Worm (Caenorhabditis elegans) whole organism, young adult: Measurements from ENCODE around the gene srz-20.

Source experiments
- Y53G8AR.9 ChIP-seq: fragments of 200-800 bp; sonication (Bioruptor generic); conservative IDR thresholded peaks from 2 replicates; pipeline ENCODE4 v1.3.6; 2022; ENCODE audit warnings: missing genetic modification reagents, missing genetic modification characterization, missing compliant biosample characterization
- akir-1 ChIP-seq: fragments of 200-800 bp; sonication (Bioruptor generic); optimal IDR thresholded peaks from 2 replicates; lab custom pipeline; 2018; ENCODE audit warnings: mild to moderate bottlenecking, missing genetic modification characterization, moderate library complexity, missing compliant biosample characterization
- ama-1 ChIP-seq, 3 experiments: fragments of 150-350 bp in 1 of 3; sonication (generic microtip) in 2 of 3; optimal IDR thresholded peaks; 2 replicates each; lab custom pipeline; 2014 to 2018; ENCODE audit warnings: missing biosample characterization in 2 of 3, missing genetic modification characterization in 2 of 3, missing genetic modification reagents in 2 of 3
- ceh-40 ChIP-seq: fragments of 200-800 bp; sonication (Bioruptor generic); IDR thresholded peaks from 2 replicates; pipeline ENCODE4 v1.3.6; 2022; ENCODE audit warnings: missing genetic modification characterization, missing compliant biosample characterization
- him-1 ChIP-seq: sonication (generic microtip); optimal IDR thresholded peaks from 2 replicates; lab custom pipeline; 2016; ENCODE audit warnings: missing genotype, missing genetic modification reagents, missing genetic modification characterization, missing compliant biosample characterization
- lir-1 ChIP-seq: fragments of 200-800 bp; sonication (Bioruptor generic); conservative IDR thresholded peaks from 2 replicates; pipeline ENCODE4 v1.3.6; 2022; ENCODE audit warnings: missing genetic modification reagents, missing genetic modification characterization, missing compliant biosample characterization
- madf-8 ChIP-seq: fragments of 200-800 bp; sonication (Bioruptor generic); conservative IDR thresholded peaks from 2 replicates; pipeline ENCODE4 v1.3.6; 2022; ENCODE audit warnings: missing genetic modification reagents, missing genetic modification characterization, missing compliant biosample characterization
- snpc-1.1 ChIP-seq: sonication (generic microtip); optimal IDR thresholded peaks from 2 replicates; lab custom pipeline; 2017; ENCODE audit warnings: missing genetic modification characterization, mild to moderate bottlenecking, missing compliant biosample characterization, antibody characterized with exemption, moderate library complexity, missing genotype, missing genetic modification reagents; ENCODE audit not compliant: insufficient read depth
- tlf-1 ChIP-seq: fragments of 200-800 bp; sonication (Bioruptor generic); optimal IDR thresholded peaks from 2 replicates; lab custom pipeline; 2018; ENCODE audit warnings: mild to moderate bottlenecking, missing genetic modification characterization, missing compliant biosample characterization
- unc-62 ChIP-seq: fragments of 150-350 bp; optimal IDR thresholded peaks from 2 replicates; lab custom pipeline; 2014; ENCODE audit warnings: missing biosample characterization, missing genetic modification reagents, missing genetic modification characterization
- ztf-22 ChIP-seq: fragments of 200-800 bp; sonication (Bioruptor generic); optimal IDR thresholded peaks from 2 replicates; lab custom pipeline; 2018; ENCODE audit warnings: mild to moderate bottlenecking, missing genetic modification characterization, moderate library complexity, missing compliant biosample characterization

DNA sequence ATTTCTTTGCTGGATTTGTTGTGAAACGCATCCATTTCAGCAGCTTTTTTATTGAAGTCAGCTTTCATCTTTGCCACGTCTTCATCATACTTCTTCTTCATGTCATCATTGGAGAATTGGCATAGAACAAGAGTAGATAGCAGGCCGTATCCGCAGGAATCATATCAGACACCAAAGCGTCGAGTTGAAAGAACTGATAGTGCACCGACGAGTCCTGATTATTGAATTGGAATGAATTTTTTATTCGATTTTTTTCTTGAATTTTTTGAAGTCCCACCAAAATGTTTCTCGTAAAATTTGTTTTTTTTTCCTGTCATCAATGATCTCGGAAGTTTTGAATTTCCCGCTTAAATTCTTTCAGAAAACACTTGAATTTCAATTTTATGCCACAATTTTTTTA lies 9.0 kb upstream of the srz-20 start, which contains the start of gene F56D6.11:
- no peak for TF ChIP-seq snpc-1.1
- no peak for TF ChIP-seq madf-8 (GFP tag; lab: Robert Waterston, UW)
- no peak for TF ChIP-seq him-1 (tag; lab: Kevin White, UChicago)
- TF ChIP-seq lir-1 (GFP tag; lab: Robert Waterston, UW): no peak
- no peak for TF ChIP-seq ceh-40
- TF ChIP-seq ama-1 (optimal IDR thresholded peaks at IDR 0.05; lab: Kevin White, UChicago): no peak
- no peak for TF ChIP-seq ama-1 (GFP tag; optimal IDR thresholded peaks at IDR 0.05; lab: Kevin White, UChicago)
- no peak for TF ChIP-seq Y53G8AR.9
- no peak for TF ChIP-seq akir-1 (GFP tag; lab: Kevin White, UChicago)
- no peak for TF ChIP-seq ztf-22 (GFP tag; lab: Kevin White, UChicago)
- TF ChIP-seq tlf-1 (GFP tag; lab: Kevin White, UChicago): no peak
- no peak for TF ChIP-seq unc-62 (GFP tag; lab: Kevin White, UChicago)
